Worm (Caenorhabditis elegans) whole organism, young adult: ENCODE data around the gene C17H11.2.
"Not testable (repeated sequence)": the region's sequence is repeated elsewhere in the genome, so short reads cannot be mapped to it uniquely, and the experiment has no call there.

Experiments
- B0035.1 ChIP-seq: sonication (generic microtip); optimal IDR thresholded peaks from 2 replicates; lab custom pipeline; 2016; ENCODE audit warnings: missing genetic modification characterization, mild to moderate bottlenecking, missing compliant biosample characterization, missing genotype, missing genetic modification reagents
- B0261.1 ChIP-seq: sonication (generic microtip); optimal IDR thresholded peaks from 2 replicates; lab custom pipeline; 2016; ENCODE audit warnings: mild to moderate bottlenecking, missing genetic modification characterization, moderate library complexity, missing compliant biosample characterization
- D2030.7 ChIP-seq: fragments of 200-800 bp; sonication (Bioruptor generic); IDR thresholded peaks from 2 replicates; pipeline ENCODE4 v1.3.6; 2022; ENCODE audit warnings: missing genetic modification reagents, missing genetic modification characterization, missing compliant biosample characterization
- F23B12.7 ChIP-seq: sonication (generic microtip); optimal IDR thresholded peaks from 2 replicates; lab custom pipeline; 2017; ENCODE audit warnings: missing genetic modification characterization, mild to moderate bottlenecking, missing compliant biosample characterization, antibody characterized with exemption, moderate library complexity; ENCODE audit not compliant: insufficient read depth
- F52B5.7 ChIP-seq: sonication (generic microtip); optimal IDR thresholded peaks from 2 replicates; lab custom pipeline; 2016; ENCODE audit warnings: mild to moderate bottlenecking, missing genetic modification characterization, missing compliant biosample characterization
- T07F8.4 ChIP-seq: sonication (generic microtip); optimal IDR thresholded peaks from 2 replicates; lab custom pipeline; 2016; ENCODE audit warnings: mild to moderate bottlenecking, missing genetic modification characterization, moderate library complexity, missing compliant biosample characterization
- ZK185.1 ChIP-seq: sonication (generic microtip); optimal IDR thresholded peaks from 2 replicates; lab custom pipeline; 2016; ENCODE audit warnings: mild to moderate bottlenecking, missing genetic modification characterization, missing compliant biosample characterization; ENCODE audit not compliant: poor library complexity, severe bottlenecking
- ama-1 ChIP-seq, 3 experiments: fragments of 150-350 bp in 1 of 3; sonication (generic microtip) in 2 of 3; optimal IDR thresholded peaks; 2 replicates each; lab custom pipeline; 2014 to 2018; ENCODE audit warnings: missing biosample characterization in 2 of 3, missing genetic modification characterization in 2 of 3, missing genetic modification reagents in 2 of 3
- aptf-3 ChIP-seq: fragments of 200-800 bp; sonication (Bioruptor generic); IDR thresholded peaks from 2 replicates; pipeline ENCODE4 v1.3.6; 2022; ENCODE audit warnings: missing genetic modification characterization, missing compliant biosample characterization
- atf-7 ChIP-seq: sonication (generic microtip); optimal IDR thresholded peaks from 2 replicates; lab custom pipeline; 2017; ENCODE audit warnings: mild to moderate bottlenecking, missing genetic modification characterization, missing compliant biosample characterization
- athp-1 ChIP-seq: sonication (generic microtip); optimal IDR thresholded peaks from 2 replicates; lab custom pipeline; 2017; ENCODE audit warnings: mild to moderate bottlenecking, missing genetic modification characterization, missing compliant biosample characterization
- attf-5 ChIP-seq: fragments of 200-800 bp; sonication (Bioruptor generic); optimal IDR thresholded peaks from 2 replicates; lab custom pipeline; 2018; ENCODE audit warnings: mild to moderate bottlenecking, missing genetic modification characterization, missing compliant biosample characterization
- cebp-1 ChIP-seq, 2 experiments: fragments of 200-800 bp in 1 of 2; sonication (Bioruptor generic) in 1 of 2; sonication (generic microtip) in 1 of 2; IDR thresholded peaks in 1 of 2; optimal IDR thresholded peaks in 1 of 2; 2 replicates each; pipeline versions ENCODE4 v1.3.6 to Lab custom; 2017 to 2022; ENCODE audit warnings: missing compliant biosample characterization in 2 of 2, missing genetic modification characterization in 2 of 2, mild to moderate bottlenecking in 1 of 2, missing genetic modification reagents in 1 of 2, moderate library complexity in 1 of 2
- die-1 ChIP-seq: sonication (generic microtip); optimal IDR thresholded peaks from 2 replicates; lab custom pipeline; 2016; ENCODE audit warnings: missing genotype, mild to moderate bottlenecking, missing genetic modification characterization, missing compliant biosample characterization
- dox-1 ChIP-seq: fragments of 200-800 bp; sonication (Bioruptor generic); IDR thresholded peaks from 2 replicates; pipeline ENCODE4 v1.3.6; 2022; ENCODE audit warnings: missing genetic modification reagents, missing genetic modification characterization, missing compliant biosample characterization
- him-1 ChIP-seq: sonication (generic microtip); optimal IDR thresholded peaks from 2 replicates; lab custom pipeline; 2016; ENCODE audit warnings: missing genotype, missing genetic modification reagents, missing genetic modification characterization, missing compliant biosample characterization
- hmg-1.2 ChIP-seq: fragments of 200-800 bp; sonication (Bioruptor generic); IDR thresholded peaks from 2 replicates; pipeline ENCODE4 v1.3.6; 2022; ENCODE audit warnings: missing genetic modification reagents, missing genetic modification characterization, missing compliant biosample characterization
- let-607 ChIP-seq, 2 experiments: fragments of 200-800 bp in 1 of 2; sonication (Bioruptor generic) in 1 of 2; sonication (generic microtip) in 1 of 2; optimal IDR thresholded peaks; 2 replicates each; lab custom pipeline; 2016 to 2018; ENCODE audit warnings: mild to moderate bottlenecking in 2 of 2, missing compliant biosample characterization in 2 of 2, missing genetic modification characterization in 2 of 2, moderate library complexity in 2 of 2, missing genotype in 1 of 2
- lin-26 ChIP-seq: fragments of 200-800 bp; sonication (Bioruptor generic); IDR thresholded peaks from 2 replicates; pipeline ENCODE4 v1.3.6; 2022; ENCODE audit warnings: missing genetic modification reagents, missing genetic modification characterization, missing compliant biosample characterization
- lin-35 ChIP-seq, 3 experiments: fragments of 150-350 bp in 2 of 3; sonication (generic microtip) in 1 of 3; optimal IDR thresholded peaks; 2 replicates each; lab custom pipeline; 2014 to 2018; ENCODE audit warnings: missing biosample characterization in 3 of 3, missing genetic modification characterization in 3 of 3, missing genetic modification reagents in 3 of 3
- lin-40 ChIP-seq: sonication (generic microtip); optimal IDR thresholded peaks from 2 replicates; lab custom pipeline; 2016; ENCODE audit warnings: missing genetic modification characterization, mild to moderate bottlenecking, missing compliant biosample characterization, missing genotype, missing genetic modification reagents
- madf-10 ChIP-seq: sonication (generic microtip); optimal IDR thresholded peaks from 2 replicates; lab custom pipeline; 2016; ENCODE audit warnings: mild to moderate bottlenecking, missing genetic modification characterization, missing compliant biosample characterization
- madf-6 ChIP-seq: fragments of 200-800 bp; sonication (Bioruptor generic); IDR thresholded peaks from 2 replicates; pipeline ENCODE4 v1.3.6; 2022; ENCODE audit warnings: missing genetic modification reagents, missing genetic modification characterization, missing compliant biosample characterization
- nfyb-1 ChIP-seq: fragments of 200-800 bp; sonication (Bioruptor generic); IDR thresholded peaks from 2 replicates; pipeline ENCODE4 v1.3.6; 2022; ENCODE audit warnings: missing genetic modification reagents, missing genetic modification characterization, missing compliant biosample characterization
- nhr-27 ChIP-seq: fragments of 200-800 bp; sonication (Bioruptor generic); optimal IDR thresholded peaks from 2 replicates; lab custom pipeline; 2018; ENCODE audit warnings: mild to moderate bottlenecking, missing genetic modification characterization, moderate library complexity, missing compliant biosample characterization
- nhr-80 ChIP-seq: sonication (generic microtip); optimal IDR thresholded peaks from 2 replicates; lab custom pipeline; 2016; ENCODE audit warnings: missing genetic modification characterization, missing compliant biosample characterization
- nhr-90 ChIP-seq: sonication (generic microtip); optimal IDR thresholded peaks from 2 replicates; lab custom pipeline; 2016; ENCODE audit warnings: missing genotype, mild to moderate bottlenecking, missing genetic modification characterization, missing compliant biosample characterization
- pbrm-1 ChIP-seq: fragments of 200-800 bp; sonication (Bioruptor generic); IDR thresholded peaks from 2 replicates; pipeline ENCODE4 v1.3.6; 2022; ENCODE audit warnings: missing genetic modification reagents, missing genetic modification characterization, missing compliant biosample characterization
- rec-8 ChIP-seq, 2 experiments: sonication (generic microtip); optimal IDR thresholded peaks; 2 replicates each; lab custom pipeline; 2016; ENCODE audit warnings: mild to moderate bottlenecking in 2 of 2, missing genetic modification characterization in 2 of 2, missing genetic modification reagents in 2 of 2, missing genotype in 2 of 2, missing biosample characterization in 1 of 2, missing compliant biosample characterization in 1 of 2, moderate library complexity in 1 of 2
- rpc-1 ChIP-seq, 2 experiments: fragments of 150-350 bp in 1 of 2; sonication (generic microtip) in 1 of 2; optimal IDR thresholded peaks; 2 replicates each; lab custom pipeline; 2014 to 2018; ENCODE audit warnings: missing biosample characterization in 1 of 2, missing genetic modification characterization in 1 of 2, missing genetic modification reagents in 1 of 2, missing genotype in 1 of 2
- snpc-3.4 ChIP-seq: sonication (generic microtip); optimal IDR thresholded peaks from 2 replicates; lab custom pipeline; 2017; ENCODE audit warnings: missing genetic modification characterization, mild to moderate bottlenecking, missing compliant biosample characterization, antibody characterized with exemption, moderate library complexity, missing genotype, missing genetic modification reagents
- snpc-4 ChIP-seq, 5 experiments: fragments of 150-350 bp in 1 of 5; sonication (generic microtip) in 4 of 5; optimal IDR thresholded peaks; 2 replicates each; lab custom pipeline; 2014 to 2018; ENCODE audit warnings: missing genetic modification characterization in 5 of 5, missing biosample characterization in 3 of 5, antibody characterized with exemption in 2 of 5, mild to moderate bottlenecking in 2 of 5, missing compliant biosample characterization in 2 of 5, missing genotype in 2 of 5, moderate library complexity in 2 of 5, missing genetic modification reagents in 1 of 5
- sptf-2 ChIP-seq: fragments of 200-800 bp; sonication (Bioruptor generic); optimal IDR thresholded peaks from 2 replicates; lab custom pipeline; 2018; ENCODE audit warnings: mild to moderate bottlenecking, missing genetic modification characterization, missing compliant biosample characterization
- tbp1 ChIP-seq: fragments of 200-800 bp; sonication (Bioruptor generic); optimal IDR thresholded peaks from 2 replicates; lab custom pipeline; 2018; ENCODE audit warnings: mild to moderate bottlenecking, missing genetic modification characterization, missing compliant biosample characterization
- ztf-18 ChIP-seq: sonication (generic microtip); optimal IDR thresholded peaks from 2 replicates; lab custom pipeline; 2016; ENCODE audit warnings: missing genotype, mild to moderate bottlenecking, missing genetic modification characterization, missing compliant biosample characterization
- ztf-22 ChIP-seq: fragments of 200-800 bp; sonication (Bioruptor generic); optimal IDR thresholded peaks from 2 replicates; lab custom pipeline; 2018; ENCODE audit warnings: mild to moderate bottlenecking, missing genetic modification characterization, moderate library complexity, missing compliant biosample characterization
- ztf-26 ChIP-seq: sonication (generic microtip); optimal IDR thresholded peaks from 2 replicates; lab custom pipeline; 2017; ENCODE audit warnings: missing genetic modification characterization, missing compliant biosample characterization

Gene C17H11.2

DNA sequence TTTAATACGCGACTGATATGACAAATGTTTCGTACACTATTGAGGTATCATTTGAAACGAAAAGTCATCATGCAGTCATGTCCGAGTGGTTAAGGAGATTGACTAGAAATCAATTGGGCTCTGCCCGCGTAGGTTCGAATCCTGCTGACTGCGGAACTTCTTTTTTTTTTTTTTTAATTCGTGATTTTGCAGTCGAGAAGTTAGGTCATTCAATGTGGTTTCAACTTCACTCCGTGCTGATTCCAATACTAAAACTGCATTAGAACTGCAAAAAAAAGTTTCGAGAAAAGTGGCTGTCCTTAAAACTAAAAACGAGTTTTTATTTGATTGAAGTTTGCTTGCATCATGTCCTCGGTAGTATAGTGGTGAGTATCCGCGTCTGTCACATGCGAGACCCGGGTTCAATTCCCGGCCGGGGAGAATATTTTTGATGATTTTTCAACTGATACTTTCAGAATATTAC lies 15.3 kb upstream of the C17H11.2 start:
- peak; percentile 2 for TF ChIP-seq T07F8.4 (tag; lab: Kevin White, UChicago)
- 0 out of 2 replicates have a peak, but pooled peaks have one; percentile 32 for TF ChIP-seq aptf-3
- peak; percentile 47 for TF ChIP-seq ztf-22 (GFP tag; lab: Kevin White, UChicago)
- peak; percentile 58 for TF ChIP-seq nhr-90
- TF ChIP-seq atf-7 (tag; lab: Kevin White, UChicago) = peak; percentile 6
- TF ChIP-seq him-1 = peak; percentile 54
- TF ChIP-seq die-1 = peak; percentile 85
- TF ChIP-seq attf-5 (GFP tag; lab: Kevin White, UChicago) = peak; percentile 19
- TF ChIP-seq athp-1 (tag; lab: Kevin White, UChicago) = peak; percentile 36
- TF ChIP-seq ZK185.1 (tag; lab: Kevin White, UChicago) = peak; percentile 52
- TF ChIP-seq tbp1 (GFP tag; lab: Kevin White, UChicago) = peak; percentile 86
- peak; percentile 38 for TF ChIP-seq ztf-26 (tag; lab: Kevin White, UChicago)
- TF ChIP-seq nfyb-1 (GFP tag; lab: Robert Waterston, UW) = peak; percentile 74; the same call in 1 of the 2 replicates
- peak in 1 of 2 experiments; percentile 62 for TF ChIP-seq rec-8 (tag; optimal IDR thresholded peaks at IDR 0.05; lab: Kevin White, UChicago)
- peak; percentile 76 for TF ChIP-seq pbrm-1 (GFP tag; lab: Robert Waterston, UW)
- TF ChIP-seq hmg-1.2 (GFP tag; lab: Robert Waterston, UW) = peak; percentile 53
- TF ChIP-seq nhr-27 (tag; lab: Kevin White, UChicago) = peak; percentile 15
- not testable (repeated sequence) for TF ChIP-seq ama-1 (optimal IDR thresholded peaks at IDR 0.05; lab: Kevin White, UChicago); cebp-1 (GFP tag; IDR thresholded peaks at IDR 0.05; lab: Robert Waterston, UW)
- peak in 1 of 2 experiments; percentile 23 for TF ChIP-seq ama-1 (GFP tag; optimal IDR thresholded peaks at IDR 0.05; lab: Kevin White, UChicago)
- peak; percentile 55 for TF ChIP-seq F23B12.7 (tag; lab: Kevin White, UChicago)
- peak; percentile 41 for TF ChIP-seq F52B5.7 (tag; lab: Kevin White, UChicago)
- TF ChIP-seq dox-1 (GFP tag; lab: Robert Waterston, UW) = peak; percentile 46
- TF ChIP-seq snpc-3.4 (tag; lab: Kevin White, UChicago) = peak; percentile 56
- peak; percentile 61 for TF ChIP-seq ztf-18 (tag; lab: Kevin White, UChicago)
- TF ChIP-seq snpc-4 (GFP tag; optimal IDR thresholded peaks at IDR 0.05; lab: Kevin White, UChicago) = peak; percentile 43
- TF ChIP-seq snpc-4 (tag; optimal IDR thresholded peaks at IDR 0.05; lab: Kevin White, UChicago) = peak in 3 of 4 experiments; percentile 3 to 53 (median 14)
- TF ChIP-seq let-607 (tag; optimal IDR thresholded peaks at IDR 0.05; lab: Kevin White, UChicago) = peak in 1 of 2 experiments; percentile 39
- peak; percentile 12 for TF ChIP-seq nhr-80 (tag; lab: Kevin White, UChicago)
- peak; percentile 20 for TF ChIP-seq sptf-2 (GFP tag; lab: Kevin White, UChicago)
- TF ChIP-seq lin-26 (GFP tag; lab: Robert Waterston, UW) = peak; percentile 73; the same call in 1 of the 2 replicates
- peak; percentile 84 for TF ChIP-seq B0261.1 (tag; lab: Kevin White, UChicago)
- TF ChIP-seq B0035.1 = peak; percentile 29
- TF ChIP-seq D2030.7 (GFP tag; lab: Robert Waterston, UW) = peak; percentile 59
- 0 out of 2 replicates have a peak, but pooled peaks have one; percentile 12 for TF ChIP-seq madf-6 (GFP tag; lab: Robert Waterston, UW)
- peak; percentile 25 for TF ChIP-seq madf-10 (tag; lab: Kevin White, UChicago)
- TF ChIP-seq lin-35 (GFP tag; optimal IDR thresholded peaks at IDR 0.05; lab: Kevin White, UChicago) = peak in 1 of 3 experiments; percentile 14
- peak; percentile 22 for TF ChIP-seq lin-40 (tag; lab: Kevin White, UChicago)
- TF ChIP-seq cebp-1 (tag; optimal IDR thresholded peaks at IDR 0.05; lab: Kevin White, UChicago) = peak; percentile 39
- peak; percentile 88 for TF ChIP-seq rpc-1 (optimal IDR thresholded peaks at IDR 0.05; lab: Kevin White, UChicago)
- peak; percentile 90 for TF ChIP-seq rpc-1 (tag; optimal IDR thresholded peaks at IDR 0.05; lab: Kevin White, UChicago)
